Fruit fly (Drosophila melanogaster) whole organism, adult: Measurements from ENCODE around the gene Upf2.

ENCODE experiments used
- CG14711 ChIP-seq: fragments of 200-800 bp; sonication (Bioruptor generic); optimal IDR thresholded peaks from 2 replicates; lab custom pipeline; 2018; ENCODE audit warnings: missing biosample characterization, mild to moderate bottlenecking, missing genetic modification characterization, moderate library complexity
- CG33017 ChIP-seq: fragments of 200-800 bp; sonication (Bioruptor generic); optimal IDR thresholded peaks from 2 replicates; lab custom pipeline; 2018; ENCODE audit warnings: missing biosample characterization, mild to moderate bottlenecking, missing genetic modification characterization, moderate library complexity
- CG5204 ChIP-seq: fragments of 200-800 bp; sonication (Bioruptor generic); optimal IDR thresholded peaks from 2 replicates; lab custom pipeline; 2016; ENCODE audit warnings: missing biosample characterization, missing genetic modification characterization
- Clk ChIP-seq: fragments of 200-800 bp; sonication (Bioruptor generic); optimal IDR thresholded peaks from 2 replicates; lab custom pipeline; 2017; ENCODE audit warnings: missing biosample characterization, missing genetic modification characterization
- Crg-1 ChIP-seq: fragments of 200-800 bp; sonication (Bioruptor generic); optimal IDR thresholded peaks from 2 replicates; lab custom pipeline; 2016; ENCODE audit warnings: missing biosample characterization, missing genetic modification characterization
- Hr96 ChIP-seq: fragments of 200-800 bp; sonication (Bioruptor generic); optimal IDR thresholded peaks from 2 replicates; lab custom pipeline; 2016; ENCODE audit warnings: missing biosample characterization, missing genetic modification characterization
- Mnt ChIP-seq: fragments of 200-800 bp; sonication (Bioruptor generic); optimal IDR thresholded peaks from 2 replicates; lab custom pipeline; 2016; ENCODE audit warnings: missing biosample characterization, mild to moderate bottlenecking, missing genetic modification characterization
- kay ChIP-seq: fragments of 200-800 bp; sonication (Bioruptor generic); peaks from one replicate; lab custom pipeline; 2016; ENCODE audit warnings: missing biosample characterization, missing genetic modification characterization, borderline replicate concordance
- pad ChIP-seq: fragments of 200-800 bp; sonication (Bioruptor generic); optimal IDR thresholded peaks from 3 replicates; lab custom pipeline; 2017; ENCODE audit warnings: missing biosample characterization, missing genetic modification characterization, mild to moderate bottlenecking, moderate library complexity, missing genetic modification reagents

dm6 chrX:8038934-8039333, 36.3 kb downstream of the Upf2 start:
- TF ChIP-seq kay (no peak), CG5204 (GFP tag; lab: Kevin White, UChicago) (no peak), Crg-1 (no peak), CG33017 (no peak), Hr96 (GFP tag; lab: Kevin White, UChicago) (no peak), pad (GFP tag; lab: Kevin White, UChicago) (no peak), CG14711 (tag; lab: Kevin White, UChicago) (no peak), Clk (GFP tag; lab: Kevin White, UChicago) (no peak), Mnt (GFP tag; lab: Kevin White, UChicago) (no peak)
